Fruit fly (Drosophila melanogaster): ENCODE results near the gene Npc2e.

Gene Npc2e

DNA sequence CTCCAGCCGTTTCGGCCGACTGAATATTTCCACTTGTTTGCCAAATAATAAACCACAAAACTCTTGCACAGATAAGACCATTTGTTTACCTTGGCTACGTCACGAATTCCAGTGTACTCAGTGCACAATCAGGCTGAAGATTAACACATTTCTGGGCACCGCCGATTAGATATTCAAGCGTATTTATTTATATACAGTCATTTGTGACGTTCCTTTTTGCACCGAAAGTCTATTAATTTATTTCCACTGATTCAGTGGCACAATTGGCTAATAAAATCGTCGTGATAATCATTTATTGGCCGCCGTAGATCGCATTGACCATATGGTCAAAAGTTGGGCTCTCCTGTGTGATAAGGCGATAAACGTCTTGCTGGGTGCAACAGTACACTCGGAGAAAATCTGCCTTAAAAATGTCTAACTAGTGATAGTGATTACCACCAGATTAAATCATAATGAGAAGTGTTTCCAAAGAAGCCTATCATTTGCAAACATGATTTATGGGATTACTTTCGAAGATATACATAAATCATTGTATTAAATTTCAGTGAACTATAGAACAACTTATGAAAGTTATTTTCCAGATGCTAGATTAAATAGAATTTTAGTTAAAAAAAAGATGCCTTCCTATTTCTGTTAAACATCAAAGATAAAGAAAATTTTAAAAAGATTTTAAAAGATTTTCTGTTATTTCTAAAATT, 1.3 kb downstream of the Npc2e start (continued):
- TF ChIP-seq CG17361 (GFP tag; IDR thresholded peaks at IDR 0.05) (no peak; the same call in 2 of the 3 replicates), MBD-R2 (GFP tag; IDR thresholded peaks at IDR 0.05) (no peak), sisA (GFP tag; IDR thresholded peaks at IDR 0.05) (no peak), grn (GFP tag; optimal IDR thresholded peaks at IDR 0.05) (peak; percentile 77), otp (GFP tag; IDR thresholded peaks at IDR 0.05) (no peak), CoRest (tag; optimal IDR thresholded peaks at IDR 0.05) (peak; percentile 54), Rx (GFP tag; IDR thresholded peaks at IDR 0.05) (no peak), exex (tag; optimal IDR thresholded peaks at IDR 0.05) (peak; percentile 99), CG13894 (tag; optimal IDR thresholded peaks at IDR 0.05) (peak; percentile 34), bigmax (GFP tag; optimal IDR thresholded peaks at IDR 0.05) (no peak), Med (GFP tag) (peak; percentile 79), CG30403 (GFP tag; optimal IDR thresholded peaks at IDR 0.05) (peak; percentile 25), CG9727 (GFP tag; optimal IDR thresholded peaks at IDR 0.05) (peak; percentile 19), CG17802 (tag; optimal IDR thresholded peaks at IDR 0.05) (no peak), CG10209 (GFP tag; optimal IDR thresholded peaks at IDR 0.05) (peak; percentile 14), aop (GFP tag; IDR thresholded peaks at IDR 0.05) (no peak), gcm (GFP tag; optimal IDR thresholded peaks at IDR 0.05) (no peak), nau (GFP tag; optimal IDR thresholded peaks at IDR 0.05) (no peak), CG6254 (GFP tag; optimal IDR thresholded peaks at IDR 0.05) (no peak), CG3065 (GFP tag; optimal IDR thresholded peaks at IDR 0.05) (no peak), CG10543 (GFP tag; optimal IDR thresholded peaks at IDR 0.05) (peak; percentile 28), sima (GFP tag; optimal IDR thresholded peaks at IDR 0.05) (no peak), tin (GFP tag; optimal IDR thresholded peaks at IDR 0.05) (no peak), CG8944 (GFP tag; optimal IDR thresholded peaks at IDR 0.05) (no peak), gsb-n (tag; optimal IDR thresholded peaks at IDR 0.05) (no peak), CG11560 (tag; IDR thresholded peaks at IDR 0.05) (no peak), Ssrp (tag; optimal IDR thresholded peaks at IDR 0.05) (no peak), CrebB (tag; optimal IDR thresholded peaks at IDR 0.05) (peak; percentile 48), sug (tag; optimal IDR thresholded peaks at IDR 0.05) (peak; percentile 80), Nf-YB (GFP tag; optimal IDR thresholded peaks at IDR 0.05) (no peak), grau (tag; optimal IDR thresholded peaks at IDR 0.05) (peak; percentile 42), corto (GFP tag; optimal IDR thresholded peaks at IDR 0.05) (peak; percentile 66), CG10565 (GFP tag; optimal IDR thresholded peaks at IDR 0.05) (no peak), CG8478 (optimal IDR thresholded peaks at IDR 0.05) (no peak), GATAe (GFP tag; conservative IDR thresholded peaks at IDR 0.05) (peak; percentile 50; the same call in 1 of the 2 replicates), bsh (GFP tag; optimal IDR thresholded peaks at IDR 0.05) (no peak), Oaz (GFP tag; IDR thresholded peaks at IDR 0.05) (no peak), PHDP (tag; optimal IDR thresholded peaks at IDR 0.05) (peak; percentile 7), CG4404 (GFP tag; IDR thresholded peaks at IDR 0.05) (no peak), fd96Cb (tag; optimal IDR thresholded peaks at IDR 0.05) (no peak), CG5953 (GFP tag; IDR thresholded peaks at IDR 0.05) (no peak), CG17568 (GFP tag; optimal IDR thresholded peaks at IDR 0.05) (no peak), ham (GFP tag; IDR thresholded peaks at IDR 0.05) (no peak), scrt (GFP tag; optimal IDR thresholded peaks at IDR 0.05) (peak; percentile 24), chn (GFP tag; optimal IDR thresholded peaks at IDR 0.05) (no peak), CG7372 (GFP tag; IDR thresholded peaks at IDR 0.05) (no peak), Dek (tag; optimal IDR thresholded peaks at IDR 0.05) (no peak), CG7839 (tag; optimal IDR thresholded peaks at IDR 0.05) (peak; percentile 38), pb (GFP tag; optimal IDR thresholded peaks at IDR 0.05) (no peak), CG9609 (GFP tag; optimal IDR thresholded peaks at IDR 0.05) (no peak)
